Fruit fly (Drosophila melanogaster) whole organism, wandering third instar larva: Measurements from ENCODE around the gene Dad1.

Experiments
- Abd-B ChIP-seq: fragments of >200 bp; optimal IDR thresholded peaks from 2 replicates; lab custom pipeline; 2017; ENCODE audit warnings: missing biosample characterization, missing genetic modification characterization
- CG32264 ChIP-seq: fragments of 200-800 bp; sonication (Bioruptor generic); optimal IDR thresholded peaks from 2 replicates; lab custom pipeline; 2016; ENCODE audit warnings: missing biosample characterization, missing genetic modification characterization
- CG9705 ChIP-seq: fragments of 200-800 bp; sonication (Bioruptor generic); optimal IDR thresholded peaks from 2 replicates; lab custom pipeline; 2018; ENCODE audit warnings: missing biosample characterization, mild to moderate bottlenecking, missing genetic modification characterization
- CrebA ChIP-seq: fragments of 200-800 bp; sonication (Bioruptor generic); optimal IDR thresholded peaks from 2 replicates; lab custom pipeline; 2016; ENCODE audit warnings: missing biosample characterization, mild to moderate bottlenecking, missing genetic modification characterization, borderline replicate concordance
- Dfd ChIP-seq: fragments of >200 bp; optimal IDR thresholded peaks from 2 replicates; lab custom pipeline; 2017; ENCODE audit warnings: missing biosample characterization, missing genetic modification characterization
- Dif ChIP-seq: fragments of 200-275, 200-300 bp; sonication (Bioruptor generic); optimal IDR thresholded peaks from 2 replicates; lab custom pipeline; 2018; ENCODE audit warnings: missing biosample characterization, missing genetic modification characterization; ENCODE audit not compliant: partially characterized antibody
- GATAd ChIP-seq: sonication (Bioruptor generic); optimal IDR thresholded peaks from 2 replicates; lab custom pipeline; 2016; ENCODE audit warnings: missing biosample characterization, missing genetic modification characterization
- HLH106 ChIP-seq: fragments of 200-800 bp; optimal IDR thresholded peaks from 3 replicates; lab custom pipeline; 2019; ENCODE audit warnings: missing biosample characterization, mild to moderate bottlenecking, missing genetic modification characterization, moderate library complexity
- Hnf4 ChIP-seq: fragments of 200-800 bp; sonication (Bioruptor generic); optimal IDR thresholded peaks from 2 replicates; lab custom pipeline; 2016; ENCODE audit warnings: missing biosample characterization, mild to moderate bottlenecking, missing genetic modification characterization
- Hr78 ChIP-seq: fragments of >200 bp; optimal IDR thresholded peaks from 2 replicates; lab custom pipeline; 2017; ENCODE audit warnings: missing biosample characterization, missing genetic modification characterization
- Hr83 ChIP-seq: fragments of 200-300 bp; sonication (Bioruptor generic); optimal IDR thresholded peaks from 2 replicates; lab custom pipeline; 2016; ENCODE audit warnings: missing biosample characterization, mild to moderate bottlenecking, missing genetic modification characterization, moderate library complexity; ENCODE audit not compliant: poor library complexity, severe bottlenecking
- Jra ChIP-seq: sonication (Bioruptor generic); optimal IDR thresholded peaks from 2 replicates; lab custom pipeline; 2016; ENCODE audit warnings: missing biosample characterization, missing genetic modification characterization
- Mio ChIP-seq: sonication (Bioruptor generic); optimal IDR thresholded peaks from 2 replicates; lab custom pipeline; 2016; ENCODE audit warnings: missing biosample characterization, missing genetic modification characterization
- Myc ChIP-seq: fragments of >200 bp; optimal IDR thresholded peaks from 2 replicates; lab custom pipeline; 2017
- N ChIP-seq: fragments of >200 bp; optimal IDR thresholded peaks from 2 replicates; lab custom pipeline; 2018; ENCODE audit warnings: missing biosample characterization, missing external identifiers, missing genetic modification characterization
- OdsH ChIP-seq: fragments of 200-800 bp; sonication (Bioruptor generic); optimal IDR thresholded peaks from 2 replicates; lab custom pipeline; 2016; ENCODE audit warnings: missing biosample characterization, mild to moderate bottlenecking, missing genetic modification characterization
- Rel ChIP-seq, 2 experiments: fragments of 200-800 bp; sonication (Bioruptor generic) in 1 of 2; optimal IDR thresholded peaks; 2 replicates in 1 of 2; 3 replicates in 1 of 2; lab custom pipeline; 2016 to 2019; ENCODE audit warnings: mild to moderate bottlenecking in 2 of 2, missing biosample characterization in 2 of 2, missing genetic modification characterization in 2 of 2, moderate library complexity in 1 of 2
- Sp1 ChIP-seq: fragments of 200-800 bp; sonication (Bioruptor generic); optimal IDR thresholded peaks from 3 replicates; lab custom pipeline; 2019; ENCODE audit warnings: missing biosample characterization, mild to moderate bottlenecking, missing genetic modification characterization, moderate library complexity
- Vsx2 ChIP-seq: fragments of 200-300, 225-300 bp; sonication (Bioruptor generic); optimal IDR thresholded peaks from 2 replicates; lab custom pipeline; 2018; ENCODE audit warnings: missing biosample characterization, missing genetic modification characterization; ENCODE audit not compliant: partially characterized antibody
- br ChIP-seq: fragments of 200-800 bp; sonication (Bioruptor generic); optimal IDR thresholded peaks from 2 replicates; lab custom pipeline; 2016; ENCODE audit warnings: missing biosample characterization, missing genetic modification characterization
- brk ChIP-seq: fragments of 200-800 bp; sonication (Bioruptor generic); optimal IDR thresholded peaks from 2 replicates; lab custom pipeline; 2016; ENCODE audit warnings: missing biosample characterization, mild to moderate bottlenecking, missing genetic modification characterization
- dl ChIP-seq, 2 experiments: fragments of 175-275, 200-275 bp in 1 of 2; fragments of 200-275 bp in 1 of 2; sonication (Bioruptor generic); optimal IDR thresholded peaks; lab custom pipeline; 2018; ENCODE audit warnings: mild to moderate bottlenecking in 2 of 2, missing biosample characterization in 2 of 2, missing genetic modification characterization in 2 of 2, moderate library complexity in 2 of 2; ENCODE audit not compliant: partially characterized antibody in 2 of 2, insufficient read depth in 1 of 2
- dmrt93B ChIP-seq: fragments of 200-800 bp; sonication (Bioruptor generic); optimal IDR thresholded peaks from 2 replicates; lab custom pipeline; 2018; ENCODE audit warnings: missing biosample characterization, mild to moderate bottlenecking, missing genetic modification characterization
- dsf ChIP-seq: sonication (Bioruptor generic); optimal IDR thresholded peaks from 2 replicates; lab custom pipeline; 2016; ENCODE audit warnings: missing biosample characterization, missing genetic modification characterization, borderline replicate concordance
- ey ChIP-seq: fragments of 200-800 bp; sonication (Bioruptor generic); optimal IDR thresholded peaks from 2 replicates; lab custom pipeline; 2016; ENCODE audit warnings: missing biosample characterization, missing genetic modification characterization
- foxo ChIP-seq, 2 experiments: fragments of 200-800 bp; sonication (Bioruptor generic); optimal IDR thresholded peaks; 2 replicates in 1 of 2; 3 replicates in 1 of 2; lab custom pipeline; 2016 to 2017; ENCODE audit warnings: missing biosample characterization in 2 of 2, missing genetic modification characterization in 2 of 2
- fru ChIP-seq: fragments of 200-800 bp; sonication (Bioruptor generic); optimal IDR thresholded peaks from 3 replicates; lab custom pipeline; 2016; ENCODE audit warnings: missing biosample characterization, mild to moderate bottlenecking, missing genetic modification characterization
- h ChIP-seq: fragments of 200-800 bp; sonication (Bioruptor generic); optimal IDR thresholded peaks from 3 replicates; lab custom pipeline; 2016; ENCODE audit warnings: missing biosample characterization, mild to moderate bottlenecking, missing genetic modification characterization
- jim ChIP-seq: fragments of 175-275, 200-325 bp; sonication (Bioruptor generic); optimal IDR thresholded peaks from 2 replicates; lab custom pipeline; 2016; ENCODE audit warnings: missing biosample characterization, mild to moderate bottlenecking, missing genetic modification characterization
- lola ChIP-seq: fragments of >200 bp; optimal IDR thresholded peaks from 2 replicates; lab custom pipeline; 2017; ENCODE audit warnings: missing biosample characterization, missing genetic modification characterization
- pan ChIP-seq: fragments of >200 bp; optimal IDR thresholded peaks from 2 replicates; lab custom pipeline; 2017
- psq ChIP-seq: fragments of 200-800 bp; sonication (Bioruptor generic); optimal IDR thresholded peaks from 3 replicates; lab custom pipeline; 2017; ENCODE audit warnings: missing biosample characterization, mild to moderate bottlenecking, missing genetic modification characterization, moderate library complexity
- rgr ChIP-seq: fragments of 200-800 bp; sonication (Bioruptor generic); optimal IDR thresholded peaks from 3 replicates; lab custom pipeline; 2016; ENCODE audit warnings: missing biosample characterization, mild to moderate bottlenecking, missing genetic modification characterization
- sage ChIP-seq: fragments of 200-800 bp; sonication (Bioruptor generic); optimal IDR thresholded peaks from 2 replicates; lab custom pipeline; 2016; ENCODE audit warnings: missing biosample characterization, mild to moderate bottlenecking, missing genetic modification characterization
- sv ChIP-seq: fragments of 200-800 bp; sonication (Bioruptor generic); optimal IDR thresholded peaks from 3 replicates; lab custom pipeline; 2016; ENCODE audit warnings: missing biosample characterization, missing genetic modification characterization
- tai ChIP-seq: sonication (Bioruptor generic); optimal IDR thresholded peaks from 2 replicates; lab custom pipeline; 2016; ENCODE audit warnings: missing biosample characterization, missing genetic modification characterization
- usp ChIP-seq: fragments of >200 bp; optimal IDR thresholded peaks from 2 replicates; lab custom pipeline; 2017; ENCODE audit warnings: missing biosample characterization, missing genetic modification characterization
- woc ChIP-seq: sonication (Bioruptor generic); optimal IDR thresholded peaks from 2 replicates; lab custom pipeline; 2016; ENCODE audit warnings: missing biosample characterization, mild to moderate bottlenecking, missing genetic modification characterization

Gene Dad1

dm6 chr2L:8351333-8351732, 32.6 kb downstream of the Dad1 start:
- TF ChIP-seq Hr83 (GFP tag; lab: Kevin White, UChicago) (no peak), brk (GFP tag; lab: Kevin White, UChicago) (no peak), Myc (lab: Kevin White, UChicago) (no peak), CrebA (GFP tag; lab: Kevin White, UChicago) (no peak), Abd-B (GFP tag; lab: Kevin White, UChicago) (no peak), Dfd (GFP tag; lab: Kevin White, UChicago) (no peak), Hnf4 (GFP tag; lab: Kevin White, UChicago) (no peak), jim (no peak), CG9705 (GFP tag; lab: Kevin White, UChicago) (no peak), pan (lab: Kevin White, UChicago) (no peak), dmrt93B (GFP tag; lab: Kevin White, UChicago) (peak; percentile 5), h (GFP tag; lab: Kevin White, UChicago) (peak; percentile 65), Dif (no peak), HLH106 (peak; percentile 60), rgr (GFP tag; lab: Kevin White, UChicago) (peak; percentile 44), lola (no peak), usp (no peak), dsf (no peak), foxo (GFP tag; optimal IDR thresholded peaks at IDR 0.05; lab: Kevin White, UChicago) (peak in 1 of 2 experiments; percentile 71), GATAd (GFP tag; lab: Kevin White, UChicago) (no peak), woc (GFP tag; lab: Kevin White, UChicago) (no peak), Sp1 (GFP tag; lab: Kevin White, UChicago) (no peak), psq (GFP tag; lab: Kevin White, UChicago) (peak; percentile 36), Mio (GFP tag; lab: Kevin White, UChicago) (no peak), Vsx2 (no peak), sv (no peak), tai (GFP tag; lab: Kevin White, UChicago) (no peak), OdsH (GFP tag; lab: Kevin White, UChicago) (peak; percentile 26), dl (GFP tag; optimal IDR thresholded peaks at IDR 0.05; lab: Kevin White, UChicago; ENCODE audit: insufficient read depth in 1 of 2, partially characterized antibody in 2 of 2) (no peak), Rel (GFP tag; optimal IDR thresholded peaks at IDR 0.05; lab: Kevin White, UChicago) (no peak), Rel (tag; optimal IDR thresholded peaks at IDR 0.05; lab: Kevin White, UChicago) (no peak), CG32264 (GFP tag; lab: Kevin White, UChicago) (no peak), fru (peak; percentile 29)

- no peak for TF ChIP-seq usp
- TF ChIP-seq sage (GFP tag; lab: Kevin White, UChicago) = no peak
- no peak for TF ChIP-seq Jra (GFP tag; lab: Kevin White, UChicago)
- peak in 1 of 2 experiments; percentile 9 for TF ChIP-seq foxo (GFP tag; optimal IDR thresholded peaks at IDR 0.05; lab: Kevin White, UChicago)
- TF ChIP-seq Abd-B (GFP tag; lab: Kevin White, UChicago) = no peak
- TF ChIP-seq jim = no peak
- TF ChIP-seq tai (GFP tag; lab: Kevin White, UChicago) = peak; percentile 15
- TF ChIP-seq Dfd (GFP tag; lab: Kevin White, UChicago) = no peak
- TF ChIP-seq Rel (GFP tag; optimal IDR thresholded peaks at IDR 0.05; lab: Kevin White, UChicago) = no peak
- peak; percentile 64 for TF ChIP-seq Rel (tag; optimal IDR thresholded peaks at IDR 0.05; lab: Kevin White, UChicago)
- no peak for TF ChIP-seq Vsx2
- TF ChIP-seq CG9705 (GFP tag; lab: Kevin White, UChicago) = no peak
- peak; percentile 11 for TF ChIP-seq CrebA (GFP tag; lab: Kevin White, UChicago)
- TF ChIP-seq Hnf4 (GFP tag; lab: Kevin White, UChicago) = no peak
- no peak for TF ChIP-seq CG32264 (GFP tag; lab: Kevin White, UChicago)
- no peak for TF ChIP-seq Mio (GFP tag; lab: Kevin White, UChicago)
- TF ChIP-seq brk (GFP tag; lab: Kevin White, UChicago) = no peak
- TF ChIP-seq HLH106 = no peak
- no peak for TF ChIP-seq dmrt93B (GFP tag; lab: Kevin White, UChicago)
- no peak for TF ChIP-seq Myc (lab: Kevin White, UChicago)
- TF ChIP-seq N (GFP tag; lab: Kevin White, UChicago) = no peak
- TF ChIP-seq ey (GFP tag; lab: Kevin White, UChicago) = no peak
- TF ChIP-seq dsf = no peak
- no peak for TF ChIP-seq fru
- no peak for TF ChIP-seq sv
- TF ChIP-seq dl (GFP tag; optimal IDR thresholded peaks at IDR 0.05; lab: Kevin White, UChicago; ENCODE audit: insufficient read depth in 1 of 2, partially characterized antibody in 2 of 2) = no peak
- TF ChIP-seq OdsH (GFP tag; lab: Kevin White, UChicago) = peak; percentile 37
- no peak for TF ChIP-seq br
- TF ChIP-seq GATAd (GFP tag; lab: Kevin White, UChicago) = no peak
- TF ChIP-seq Hr83 (GFP tag; lab: Kevin White, UChicago) = peak; percentile 62
- peak; percentile 18 for TF ChIP-seq h (GFP tag; lab: Kevin White, UChicago)
- no peak for TF ChIP-seq Sp1 (GFP tag; lab: Kevin White, UChicago)
- no peak for TF ChIP-seq Dif
- no peak for TF ChIP-seq psq (GFP tag; lab: Kevin White, UChicago)
- TF ChIP-seq woc (GFP tag; lab: Kevin White, UChicago) = no peak
- TF ChIP-seq rgr (GFP tag; lab: Kevin White, UChicago) = peak; percentile 59
- TF ChIP-seq pan (lab: Kevin White, UChicago) = no peak
- no peak for TF ChIP-seq lola
- no peak for TF ChIP-seq Hr78
These were observed 33.3 kb downstream of the Dad1 start for dm6 chr2L:8350560-8351171.
